Fruit fly (Drosophila melanogaster) whole organism, embryonic: ENCODE measurements around the gene CG11085.

Source experiments
- Ada2b ChIP-seq: fragments of 200-800 bp; sonication (Bioruptor generic); IDR thresholded peaks from 2 replicates; pipeline ENCODE4 v1.3.6; 2022; ENCODE audit warnings: missing biosample characterization, missing genetic modification characterization
- Adf1 ChIP-seq: fragments of 200-800 bp; sonication (Bioruptor generic); IDR thresholded peaks from 2 replicates; pipeline ENCODE4 v1.3.6; 2022; ENCODE audit warnings: missing biosample characterization, missing genetic modification characterization
- CG11504 ChIP-seq: fragments of 200-800 bp; sonication (Bioruptor generic); optimal IDR thresholded peaks from 3 replicates; lab custom pipeline; 2019; ENCODE audit warnings: missing biosample characterization, mild to moderate bottlenecking, missing genetic modification characterization, moderate library complexity
- CG11696 ChIP-seq: fragments of 200-800 bp; sonication (Bioruptor generic); IDR thresholded peaks from 2 replicates; pipeline ENCODE4 v1.3.6; 2022; ENCODE audit warnings: missing biosample characterization, missing genetic modification characterization
- CG12769 ChIP-seq: fragments of 200-800 bp; sonication (Bioruptor generic); optimal IDR thresholded peaks from 2 replicates; lab custom pipeline; 2019; ENCODE audit warnings: missing biosample characterization, mild to moderate bottlenecking, missing genetic modification characterization, moderate library complexity
- CG12942 ChIP-seq: fragments of 200-800 bp; sonication (Bioruptor generic); optimal IDR thresholded peaks from 3 replicates; lab custom pipeline; 2016; ENCODE audit warnings: missing biosample characterization, missing genetic modification characterization
- CG13775 ChIP-seq: fragments of 200-800 bp; sonication (Bioruptor generic); optimal IDR thresholded peaks from 3 replicates; lab custom pipeline; 2017; ENCODE audit warnings: missing biosample characterization, mild to moderate bottlenecking, missing genetic modification characterization
- CG15269 ChIP-seq: fragments of 200-800 bp; sonication (Bioruptor generic); optimal IDR thresholded peaks from 2 replicates; lab custom pipeline; 2018; ENCODE audit warnings: missing biosample characterization, mild to moderate bottlenecking, missing genetic modification characterization, moderate library complexity
- CG17912 ChIP-seq: fragments of 200-800 bp; sonication (Bioruptor generic); optimal IDR thresholded peaks from 2 replicates; lab custom pipeline; 2018; ENCODE audit warnings: missing biosample characterization, mild to moderate bottlenecking, missing genetic modification characterization
- CG2116 ChIP-seq: fragments of 200-800 bp; sonication (Bioruptor generic); optimal IDR thresholded peaks from 3 replicates; lab custom pipeline; 2018; ENCODE audit warnings: missing biosample characterization, mild to moderate bottlenecking, missing genetic modification characterization
- CG30403 ChIP-seq: fragments of 200-800 bp; sonication (Bioruptor generic); optimal IDR thresholded peaks from 3 replicates; lab custom pipeline; 2016; ENCODE audit warnings: missing biosample characterization, missing genetic modification characterization
- CG31441 ChIP-seq: fragments of 200-800 bp; sonication (Bioruptor generic); IDR thresholded peaks from 2 replicates; pipeline ENCODE4 v1.3.6; 2022; ENCODE audit warnings: missing biosample characterization, missing genetic modification characterization
- CG3281 ChIP-seq: fragments of 200-800 bp; sonication (Bioruptor generic); optimal IDR thresholded peaks from 3 replicates; lab custom pipeline; 2017; ENCODE audit warnings: missing biosample characterization, mild to moderate bottlenecking, missing genetic modification characterization
- CG4707 ChIP-seq: fragments of 200-800 bp; sonication (Bioruptor generic); optimal IDR thresholded peaks from 2 replicates; lab custom pipeline; 2018; ENCODE audit warnings: missing biosample characterization, mild to moderate bottlenecking, missing genetic modification characterization, moderate library complexity
- CG7556 ChIP-seq: fragments of 200-800 bp; sonication (Bioruptor generic); optimal IDR thresholded peaks from 2 replicates; lab custom pipeline; 2017; ENCODE audit warnings: missing biosample characterization, mild to moderate bottlenecking, missing genetic modification characterization
- CG7839 ChIP-seq: fragments of 200-800 bp; sonication (Bioruptor generic); optimal IDR thresholded peaks from 3 replicates; lab custom pipeline; 2018; ENCODE audit warnings: missing biosample characterization, mild to moderate bottlenecking, missing genetic modification characterization, moderate library complexity
- CG8281 ChIP-seq: fragments of 200-800 bp; sonication (Bioruptor generic); optimal IDR thresholded peaks from 2 replicates; lab custom pipeline; 2018; ENCODE audit warnings: missing biosample characterization, mild to moderate bottlenecking, missing genetic modification characterization, moderate library complexity
- CG8388 ChIP-seq: fragments of 200-800 bp; sonication (Bioruptor generic); optimal IDR thresholded peaks from 2 replicates; lab custom pipeline; 2019; ENCODE audit warnings: missing biosample characterization, mild to moderate bottlenecking, missing genetic modification characterization, moderate library complexity
- CG8924 ChIP-seq: fragments of 200-800 bp; optimal IDR thresholded peaks from 3 replicates; lab custom pipeline; 2019; ENCODE audit warnings: missing biosample characterization, mild to moderate bottlenecking, missing genetic modification characterization, moderate library complexity
- CoRest ChIP-seq: fragments of 200-800 bp; sonication (Bioruptor generic); optimal IDR thresholded peaks from 3 replicates; lab custom pipeline; 2018; ENCODE audit warnings: missing biosample characterization, mild to moderate bottlenecking, missing genetic modification characterization, moderate library complexity
- D ChIP-seq, 2 experiments: fragments of 200-800 bp in 1 of 2; fragments of >200 bp in 1 of 2; sonication (Bioruptor generic) in 1 of 2; optimal IDR thresholded peaks; 2 replicates in 1 of 2; 3 replicates in 1 of 2; lab custom pipeline; 2017; ENCODE audit warnings: mild to moderate bottlenecking in 1 of 2, missing biosample characterization in 1 of 2, missing genetic modification characterization in 1 of 2, missing genetic modification reagents in 1 of 2
- D19B ChIP-seq: fragments of 200-800 bp; sonication (Bioruptor generic); optimal IDR thresholded peaks from 2 replicates; lab custom pipeline; 2017; ENCODE audit warnings: missing biosample characterization, mild to moderate bottlenecking, missing genetic modification characterization
- HLH4C ChIP-seq: fragments of 200-800 bp; sonication (Bioruptor generic); IDR thresholded peaks from 3 replicates; pipeline ENCODE4 v1.3.6; 2022; ENCODE audit warnings: missing biosample characterization, missing genetic modification characterization; ENCODE audit not compliant: partially characterized antibody
- Hr51 ChIP-seq, 2 experiments: fragments of 200-800 bp; sonication (Bioruptor generic); optimal IDR thresholded peaks; 2 replicates in 1 of 2; 3 replicates in 1 of 2; lab custom pipeline; 2016 to 2018; ENCODE audit warnings: missing biosample characterization in 2 of 2, missing genetic modification characterization in 2 of 2, mild to moderate bottlenecking in 1 of 2, moderate library complexity in 1 of 2
- Meics ChIP-seq: fragments of 200-800 bp; sonication (Bioruptor generic); optimal IDR thresholded peaks from 2 replicates; lab custom pipeline; 2017; ENCODE audit warnings: missing biosample characterization, mild to moderate bottlenecking, missing genetic modification characterization
- Pdp1 ChIP-seq, 2 experiments: fragments of 200-800 bp; sonication (Bioruptor generic); optimal IDR thresholded peaks; 3 replicates each; lab custom pipeline; 2016; ENCODE audit warnings: missing biosample characterization in 2 of 2, missing genetic modification characterization in 2 of 2, mild to moderate bottlenecking in 1 of 2, moderate library complexity in 1 of 2
- Sox100B ChIP-seq: fragments of 200-800 bp; sonication (Bioruptor generic); optimal IDR thresholded peaks from 3 replicates; lab custom pipeline; 2018; ENCODE audit warnings: missing biosample characterization, mild to moderate bottlenecking, missing genetic modification characterization
- Sry-δ ChIP-seq: fragments of 200-800 bp; sonication (Bioruptor generic); optimal IDR thresholded peaks from 2 replicates; lab custom pipeline; 2016; ENCODE audit warnings: missing biosample characterization, missing genetic modification characterization
- Stat92E ChIP-seq, 3 experiments: fragments of >200 bp in 2 of 3; fragments of 200-800 bp in 1 of 3; sonication (Bioruptor generic) in 1 of 3; optimal IDR thresholded peaks; 2 replicates each; lab custom pipeline; 2017 to 2019; ENCODE audit warnings: missing biosample characterization in 3 of 3, missing genetic modification characterization in 3 of 3, mild to moderate bottlenecking in 1 of 3, moderate library complexity in 1 of 3
- TFAM ChIP-seq: fragments of 200-800 bp; sonication (Bioruptor generic); optimal IDR thresholded peaks from 2 replicates; lab custom pipeline; 2017; ENCODE audit warnings: missing biosample characterization, missing genetic modification characterization, inconsistent platforms
- bowl ChIP-seq: fragments of 200-800 bp; sonication (Bioruptor generic); IDR thresholded peaks from 2 replicates; pipeline ENCODE4 v1.3.6; 2022; ENCODE audit warnings: missing biosample characterization, missing genetic modification characterization
- chinmo ChIP-seq: fragments of 200-800 bp; sonication (Bioruptor generic); IDR thresholded peaks from 4 replicates; pipeline ENCODE4 v1.3.6; 2022; ENCODE audit warnings: missing biosample characterization, missing genetic modification characterization; ENCODE audit not compliant: partially characterized antibody
- chn ChIP-seq: fragments of 200-800 bp; sonication (Bioruptor generic); optimal IDR thresholded peaks from 2 replicates; lab custom pipeline; 2016; ENCODE audit warnings: missing biosample characterization, missing genetic modification characterization
- cwo ChIP-seq: fragments of 200-800 bp; sonication (Bioruptor generic); optimal IDR thresholded peaks from 3 replicates; lab custom pipeline; 2017; ENCODE audit warnings: missing biosample characterization, missing genetic modification characterization, mild to moderate bottlenecking, moderate library complexity, missing genetic modification reagents
- dm ChIP-seq: fragments of 200-800 bp; sonication (Bioruptor generic); optimal IDR thresholded peaks from 3 replicates; lab custom pipeline; 2016; ENCODE audit warnings: missing biosample characterization, missing genetic modification characterization
- gcm ChIP-seq: fragments of 200-800 bp; sonication (Bioruptor generic); optimal IDR thresholded peaks from 2 replicates; lab custom pipeline; 2019; ENCODE audit warnings: missing biosample characterization, mild to moderate bottlenecking, missing genetic modification characterization, moderate library complexity
- grau ChIP-seq: fragments of 200-800 bp; optimal IDR thresholded peaks from 3 replicates; lab custom pipeline; 2019; ENCODE audit warnings: missing biosample characterization, mild to moderate bottlenecking, missing genetic modification characterization, moderate library complexity
- lola ChIP-seq, 3 experiments: fragments of >200 bp in 2 of 3; fragments of 200-800 bp in 1 of 3; sonication (Bioruptor generic) in 1 of 3; optimal IDR thresholded peaks; 2 replicates each; lab custom pipeline; 2017 to 2019; ENCODE audit warnings: missing biosample characterization in 3 of 3, missing genetic modification characterization in 3 of 3, mild to moderate bottlenecking in 1 of 3, moderate library complexity in 1 of 3
- p53 ChIP-seq: fragments of 200-800 bp; sonication (Bioruptor generic); optimal IDR thresholded peaks from 2 replicates; lab custom pipeline; 2016; ENCODE audit warnings: missing biosample characterization, missing genetic modification characterization
- salm ChIP-seq: fragments of 200-800 bp; sonication (Bioruptor generic); optimal IDR thresholded peaks from 2 replicates; lab custom pipeline; 2018; ENCODE audit warnings: missing biosample characterization, mild to moderate bottlenecking, missing genetic modification characterization
- so ChIP-seq: fragments of 200-800 bp; sonication (Bioruptor generic); IDR thresholded peaks from 3 replicates; pipeline ENCODE4 v1.3.6; 2022; ENCODE audit warnings: missing biosample characterization, missing genetic modification characterization
- vnd ChIP-seq: fragments of 200-800 bp; sonication (Bioruptor generic); IDR thresholded peaks from 3 replicates; pipeline ENCODE4 v1.3.6; 2022; ENCODE audit warnings: missing biosample characterization, missing genetic modification characterization; ENCODE audit not compliant: partially characterized antibody
- wor ChIP-seq: fragments of 200-800 bp; sonication (Bioruptor generic); IDR thresholded peaks from 2 replicates; pipeline ENCODE4 v1.3.6; 2022; ENCODE audit warnings: missing biosample characterization, missing genetic modification characterization
- z ChIP-seq: fragments of 200-800 bp; sonication (Bioruptor generic); IDR thresholded peaks from 3 replicates; pipeline ENCODE4 v1.3.6; 2022; ENCODE audit warnings: missing biosample characterization, missing genetic modification characterization

Gene CG11085

DNA sequence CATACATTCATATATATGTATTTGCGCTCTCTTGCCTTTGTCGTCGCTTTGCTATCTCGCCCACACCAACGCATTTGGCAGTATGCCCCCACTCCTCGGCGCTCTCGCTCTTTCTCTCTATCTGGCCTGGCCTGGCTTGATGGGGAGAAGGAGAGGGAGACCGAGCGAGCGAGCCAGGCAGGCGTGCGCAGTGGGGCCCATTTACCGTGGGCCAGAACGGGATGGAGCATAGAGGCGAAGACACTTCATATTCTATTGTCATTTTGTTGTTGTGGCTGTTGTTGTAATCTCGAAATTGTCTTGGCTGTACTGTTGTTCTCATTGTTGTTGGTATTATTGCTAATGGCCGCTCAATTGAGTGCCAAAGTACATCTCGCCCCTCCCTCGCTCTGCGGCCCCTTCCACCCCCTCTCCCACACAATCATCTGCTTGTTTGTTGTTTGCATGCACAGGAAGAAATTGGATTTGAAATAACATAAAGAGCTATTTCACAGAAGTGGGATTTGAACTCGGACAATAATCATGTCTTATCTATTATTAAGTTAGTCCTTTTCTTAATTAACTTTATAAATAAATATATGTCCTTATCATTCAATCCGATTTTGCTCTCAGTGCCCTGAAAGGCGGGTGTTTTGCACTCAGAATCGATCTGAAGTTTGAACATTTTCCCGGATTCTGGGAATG lies 49.1 kb downstream of the CG11085 start (continued):
- peak; percentile 69 for TF ChIP-seq salm (tag; lab: Kevin White, UChicago)
- peak; percentile 90 for TF ChIP-seq CG8388 (GFP tag; lab: Kevin White, UChicago)
- TF ChIP-seq Sry-δ (GFP tag; lab: Kevin White, UChicago) = no peak
- peak; percentile 84 for TF ChIP-seq CG12942

DNA sequence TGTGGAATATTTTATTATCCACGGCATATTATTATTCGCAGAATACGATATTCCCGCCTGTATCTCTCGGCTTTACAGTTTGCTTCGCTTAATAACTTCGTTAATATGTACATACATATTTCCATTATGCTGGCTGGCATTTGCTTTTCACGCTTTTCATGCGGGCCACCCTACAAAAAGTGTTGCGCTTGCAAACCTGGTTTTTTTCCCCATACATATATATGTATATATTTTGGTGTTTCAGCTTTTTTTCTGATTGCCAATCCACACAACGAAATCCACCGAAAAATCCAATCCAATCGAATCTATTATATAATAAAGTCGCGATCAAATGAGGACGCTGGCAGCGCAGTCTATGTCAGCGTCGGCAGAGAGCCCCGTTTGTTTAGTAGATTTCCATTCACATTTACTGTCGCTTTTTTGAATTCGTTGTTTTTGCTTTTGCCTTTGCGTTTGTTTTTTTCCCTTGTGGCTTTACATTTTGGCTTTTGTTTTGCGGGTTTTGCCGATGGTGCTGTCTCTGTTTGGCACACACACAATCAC lies 49.8 kb downstream of the CG11085 start:
- peak; percentile 26 for TF ChIP-seq CG7556
- TF ChIP-seq so (GFP tag; lab: Robert Waterston, UW) = 0 out of 3 replicates have a peak, but pooled peaks have one; percentile 5
- TF ChIP-seq Hr51 (GFP tag; optimal IDR thresholded peaks at IDR 0.05; lab: Kevin White, UChicago) = peak in 1 of 2 experiments; percentile 6
- peak; percentile 40 for TF ChIP-seq CG15269 (tag; lab: Kevin White, UChicago)
- TF ChIP-seq Meics (GFP tag; lab: Kevin White, UChicago) = peak; percentile 31
- peak; percentile 87; the same call in 2 of the 4 replicates for TF ChIP-seq chinmo (GFP tag; lab: Robert Waterston, UW)
- TF ChIP-seq CG7839 (tag; lab: Kevin White, UChicago) = peak; percentile 9
- 0 out of 2 replicates have a peak, but pooled peaks have one; percentile 4 for TF ChIP-seq CG31441 (GFP tag; lab: Robert Waterston, UW)
- TF ChIP-seq vnd = no peak
- TF ChIP-seq cwo (GFP tag; lab: Kevin White, UChicago) = no peak
- TF ChIP-seq CG4707 (GFP tag; lab: Kevin White, UChicago) = no peak
- TF ChIP-seq D19B (GFP tag; lab: Kevin White, UChicago) = peak; percentile 25
- TF ChIP-seq CG11696 = 0 out of 2 replicates have a peak, but pooled peaks have one; percentile 1
- peak; percentile 30 for TF ChIP-seq CG11504 (tag; lab: Kevin White, UChicago)
- peak; percentile 75 for TF ChIP-seq Adf1
- peak in 1 of 3 experiments; percentile 16 for TF ChIP-seq lola (GFP tag; optimal IDR thresholded peaks at IDR 0.05; lab: Kevin White, UChicago)
- peak; percentile 32 for TF ChIP-seq CoRest
- TF ChIP-seq HLH4C (GFP tag; lab: Robert Waterston, UW) = no peak
- TF ChIP-seq grau (tag; lab: Kevin White, UChicago) = peak; percentile 7
- TF ChIP-seq Pdp1 (GFP tag; optimal IDR thresholded peaks at IDR 0.05; lab: Kevin White, UChicago) = peak in 1 of 2 experiments; percentile 86
- peak; percentile 5 for TF ChIP-seq CG30403
- TF ChIP-seq CG13775 (GFP tag; lab: Kevin White, UChicago) = peak; percentile 44
- peak; percentile 76 for TF ChIP-seq gcm
- no peak for TF ChIP-seq bowl (GFP tag; lab: Robert Waterston, UW)
- TF ChIP-seq CG12769 (tag; lab: Kevin White, UChicago) = no peak
- TF ChIP-seq CG8281 (tag; lab: Kevin White, UChicago) = no peak
- peak; percentile 13 for TF ChIP-seq Sox100B (GFP tag; lab: Kevin White, UChicago)

DNA sequence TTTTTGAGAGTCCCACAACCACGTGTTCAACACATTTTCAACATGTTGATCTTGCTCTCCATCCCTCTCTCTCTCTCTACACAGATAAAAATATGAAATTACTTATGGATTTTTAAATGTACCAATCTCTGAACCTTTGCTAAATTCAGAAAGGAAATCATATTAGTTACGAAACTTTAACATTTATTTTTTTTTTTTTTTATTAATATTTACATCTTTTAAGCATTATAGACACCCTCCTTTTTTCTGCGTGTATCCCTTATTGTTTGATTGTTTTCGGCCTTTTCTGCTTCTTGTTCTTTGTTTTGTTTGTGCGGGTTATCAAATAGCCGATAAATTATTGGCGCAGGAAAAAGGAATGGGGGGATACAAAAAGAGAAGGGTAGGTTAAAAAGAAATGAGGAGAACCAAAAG lies 50.4 kb downstream of the CG11085 start:
- peak; percentile 40 for TF ChIP-seq CG12769 (tag; lab: Kevin White, UChicago)
- TF ChIP-seq CG3281 (GFP tag; lab: Kevin White, UChicago) = peak; percentile 94
- TF ChIP-seq TFAM (GFP tag; lab: Kevin White, UChicago) = peak; percentile 71
- peak; percentile 77 for TF ChIP-seq chn (GFP tag; lab: Kevin White, UChicago)
- peak; percentile 87 for TF ChIP-seq dm
- peak; percentile 69; the same call in 1 of the 2 replicates for TF ChIP-seq bowl (GFP tag; lab: Robert Waterston, UW)
- TF ChIP-seq Stat92E (GFP tag; optimal IDR thresholded peaks at IDR 0.05; lab: Kevin White, UChicago) = peak in 1 of 3 experiments; percentile 91
- peak; percentile 77 for TF ChIP-seq CG2116 (GFP tag; lab: Kevin White, UChicago)
- TF ChIP-seq Meics (GFP tag; lab: Kevin White, UChicago) = peak; percentile 94
- TF ChIP-seq z (GFP tag; lab: Robert Waterston, UW) = peak; percentile 68; the same call in 1 of the 3 replicates
- no peak for TF ChIP-seq D (optimal IDR thresholded peaks at IDR 0.05; lab: Kevin White, UChicago)
- TF ChIP-seq D (GFP tag; optimal IDR thresholded peaks at IDR 0.05; lab: Kevin White, UChicago) = peak; percentile 97
- TF ChIP-seq CG17912 (GFP tag; lab: Kevin White, UChicago) = peak; percentile 68
- peak; percentile 85 for TF ChIP-seq wor (GFP tag; lab: Robert Waterston, UW)
- TF ChIP-seq p53 (GFP tag; lab: Kevin White, UChicago) = peak; percentile 11
- TF ChIP-seq Ada2b (GFP tag; lab: Robert Waterston, UW) = peak; percentile 95
- peak; percentile 99 for TF ChIP-seq CG8924
- TF ChIP-seq CG11696 = peak; percentile 89
